Fruit fly (Drosophila melanogaster) whole organism, embryonic: ENCODE results near the gene CG42674.

Source experiments
- BEAF-32 ChIP-seq: fragments of 200-800 bp; sonication (Bioruptor generic); optimal IDR thresholded peaks from 3 replicates; lab custom pipeline; 2017; ENCODE audit warnings: missing biosample characterization, missing genetic modification characterization, mild to moderate bottlenecking, moderate library complexity, missing genetic modification reagents
- C15 ChIP-seq: fragments of 200-800 bp; sonication (Bioruptor generic); IDR thresholded peaks from 3 replicates; pipeline ENCODE4 v1.3.6; 2022; ENCODE audit warnings: missing biosample characterization, missing genetic modification characterization
- CG10147 ChIP-seq: fragments of 200-800 bp; sonication (Bioruptor generic); optimal IDR thresholded peaks from 2 replicates; lab custom pipeline; 2019; ENCODE audit warnings: missing biosample characterization, mild to moderate bottlenecking, missing genetic modification characterization, moderate library complexity
- CG11247 ChIP-seq: fragments of 200-800 bp; sonication (Bioruptor generic); IDR thresholded peaks from 2 replicates; pipeline ENCODE4 v1.3.6; 2022; ENCODE audit warnings: missing biosample characterization, missing genetic modification characterization
- CG12155 ChIP-seq: fragments of 200-800 bp; sonication (Bioruptor generic); optimal IDR thresholded peaks from 3 replicates; lab custom pipeline; 2016; ENCODE audit warnings: missing biosample characterization, missing genetic modification characterization
- CG1233 ChIP-seq: fragments of 200-800 bp; sonication (Bioruptor generic); optimal IDR thresholded peaks from 4 replicates; lab custom pipeline; 2018; ENCODE audit warnings: missing biosample characterization, mild to moderate bottlenecking, missing genetic modification characterization
- CG12769 ChIP-seq: fragments of 200-800 bp; sonication (Bioruptor generic); optimal IDR thresholded peaks from 2 replicates; lab custom pipeline; 2019; ENCODE audit warnings: missing biosample characterization, mild to moderate bottlenecking, missing genetic modification characterization, moderate library complexity
- CG13775 ChIP-seq: fragments of 200-800 bp; sonication (Bioruptor generic); optimal IDR thresholded peaks from 3 replicates; lab custom pipeline; 2017; ENCODE audit warnings: missing biosample characterization, mild to moderate bottlenecking, missing genetic modification characterization
- CG14667 ChIP-seq: fragments of 200-800 bp; sonication (Bioruptor generic); IDR thresholded peaks from 2 replicates; pipeline ENCODE4 v1.3.6; 2022; ENCODE audit warnings: missing biosample characterization, missing genetic modification characterization
- CG14710 ChIP-seq: fragments of 200-800 bp; sonication (Bioruptor generic); optimal IDR thresholded peaks from 3 replicates; lab custom pipeline; 2019; ENCODE audit warnings: missing biosample characterization, mild to moderate bottlenecking, missing genetic modification characterization, moderate library complexity
- CG1647 ChIP-seq: fragments of 200-800 bp; sonication (Bioruptor generic); optimal IDR thresholded peaks from 3 replicates; lab custom pipeline; 2016; ENCODE audit warnings: missing biosample characterization, missing genetic modification characterization
- CG16863 ChIP-seq: fragments of 200-800 bp; sonication (Bioruptor generic); optimal IDR thresholded peaks from 3 replicates; lab custom pipeline; 2016; ENCODE audit warnings: missing biosample characterization, missing genetic modification characterization
- CG17802 ChIP-seq: fragments of 200-800 bp; sonication (Bioruptor generic); optimal IDR thresholded peaks from 2 replicates; lab custom pipeline; 2018; ENCODE audit warnings: missing biosample characterization, mild to moderate bottlenecking, missing genetic modification characterization, moderate library complexity
- CG17912 ChIP-seq: fragments of 200-800 bp; sonication (Bioruptor generic); optimal IDR thresholded peaks from 2 replicates; lab custom pipeline; 2018; ENCODE audit warnings: missing biosample characterization, mild to moderate bottlenecking, missing genetic modification characterization
- CG18764 ChIP-seq: fragments of 200-800 bp; sonication (Bioruptor generic); optimal IDR thresholded peaks from 3 replicates; lab custom pipeline; 2016; ENCODE audit warnings: missing biosample characterization, missing genetic modification characterization
- CG2120 ChIP-seq: fragments of 200-800 bp; sonication (Bioruptor generic); optimal IDR thresholded peaks from 3 replicates; lab custom pipeline; 2016; ENCODE audit warnings: missing biosample characterization, missing genetic modification characterization
- CG30431 ChIP-seq: fragments of 200-800 bp; sonication (Bioruptor generic); optimal IDR thresholded peaks from 2 replicates; lab custom pipeline; 2017; ENCODE audit warnings: missing biosample characterization, missing genetic modification characterization
- CG31388 ChIP-seq: fragments of 200-800 bp; sonication (Bioruptor generic); optimal IDR thresholded peaks from 2 replicates; lab custom pipeline; 2016; ENCODE audit warnings: missing biosample characterization, missing genetic modification characterization
- CG34224 ChIP-seq: fragments of 200-800 bp; sonication (Bioruptor generic); IDR thresholded peaks from 3 replicates; pipeline ENCODE4 v1.3.6; 2022; ENCODE audit warnings: missing biosample characterization, missing genetic modification characterization; ENCODE audit not compliant: partially characterized antibody
- CG4360 ChIP-seq: fragments of 200-800 bp; sonication (Bioruptor generic); IDR thresholded peaks from 2 replicates; pipeline ENCODE4 v1.3.6; 2022; ENCODE audit warnings: missing biosample characterization, missing genetic modification characterization
- CG4424 ChIP-seq: fragments of 200-800 bp; sonication (Bioruptor generic); optimal IDR thresholded peaks from 3 replicates; lab custom pipeline; 2016; ENCODE audit warnings: missing biosample characterization, missing genetic modification characterization
- CG5180 ChIP-seq: fragments of 200-800 bp; sonication (Bioruptor generic); optimal IDR thresholded peaks from 3 replicates; lab custom pipeline; 2017; ENCODE audit warnings: missing biosample characterization, missing genetic modification characterization, mild to moderate bottlenecking, moderate library complexity, missing genetic modification reagents
- CG5245 ChIP-seq: fragments of 200-800 bp; sonication (Bioruptor generic); optimal IDR thresholded peaks from 3 replicates; lab custom pipeline; 2016; ENCODE audit warnings: missing biosample characterization, missing genetic modification characterization
- CG8765 ChIP-seq: fragments of 200-800 bp; sonication (Bioruptor generic); IDR thresholded peaks from 2 replicates; pipeline ENCODE4 v1.3.6; 2022; ENCODE audit warnings: missing biosample characterization, missing genetic modification characterization
- CG9215 ChIP-seq: fragments of 200-800 bp; sonication (Bioruptor generic); IDR thresholded peaks from 2 replicates; pipeline ENCODE4 v1.3.6; 2022; ENCODE audit warnings: missing biosample characterization, missing genetic modification characterization
- CG9876 ChIP-seq: fragments of 200-800 bp; sonication (Bioruptor generic); optimal IDR thresholded peaks from 2 replicates; lab custom pipeline; 2016; ENCODE audit warnings: missing biosample characterization, missing genetic modification characterization
- Fer1 ChIP-seq: fragments of 200-800 bp; sonication (Bioruptor generic); optimal IDR thresholded peaks from 2 replicates; lab custom pipeline; 2017; ENCODE audit warnings: missing biosample characterization, mild to moderate bottlenecking, missing genetic modification characterization
- H15 ChIP-seq: fragments of 200-800 bp; sonication (Bioruptor generic); IDR thresholded peaks from 3 replicates; pipeline ENCODE4 v1.3.6; 2022; ENCODE audit warnings: missing biosample characterization, missing genetic modification characterization
- HLH3B ChIP-seq: fragments of 200-800 bp; sonication (Bioruptor generic); IDR thresholded peaks from 2 replicates; pipeline ENCODE4 v1.3.6; 2022; ENCODE audit warnings: missing biosample characterization, missing genetic modification characterization
- Hand ChIP-seq: fragments of 200-800 bp; sonication (Bioruptor generic); optimal IDR thresholded peaks from 2 replicates; lab custom pipeline; 2017; ENCODE audit warnings: mild to moderate bottlenecking, missing biosample characterization, missing genetic modification reagents, missing genetic modification characterization
- MBD-R2 ChIP-seq: fragments of 200-800 bp; sonication (Bioruptor generic); IDR thresholded peaks from 2 replicates; pipeline ENCODE4 v1.3.6; 2022; ENCODE audit warnings: missing biosample characterization, missing genetic modification characterization
- Myb ChIP-seq: fragments of 200-800 bp; sonication (Bioruptor generic); optimal IDR thresholded peaks from 2 replicates; lab custom pipeline; 2016; ENCODE audit warnings: missing biosample characterization, missing genetic modification characterization
- Xrp1 ChIP-seq: fragments of 200-800 bp; sonication (Bioruptor generic); IDR thresholded peaks from 2 replicates; pipeline ENCODE4 v1.3.6; 2022; ENCODE audit warnings: missing biosample characterization, missing genetic modification characterization
- ab ChIP-seq: fragments of 200-800 bp; sonication (Bioruptor generic); optimal IDR thresholded peaks from 2 replicates; lab custom pipeline; 2016; ENCODE audit warnings: missing biosample characterization, missing genetic modification characterization
- ash1 ChIP-seq: fragments of 200-800 bp; sonication (Bioruptor generic); optimal IDR thresholded peaks from 2 replicates; lab custom pipeline; 2018; ENCODE audit warnings: missing biosample characterization, mild to moderate bottlenecking, missing genetic modification characterization
- bab2 ChIP-seq: fragments of 200-800 bp; sonication (Bioruptor generic); optimal IDR thresholded peaks from 2 replicates; lab custom pipeline; 2016; ENCODE audit warnings: missing biosample characterization, missing genetic modification characterization
- dati ChIP-seq: fragments of 200-800 bp; sonication (Bioruptor generic); IDR thresholded peaks from 2 replicates; pipeline ENCODE4 v1.3.6; 2022; ENCODE audit warnings: missing biosample characterization, missing genetic modification characterization
- dysf ChIP-seq: fragments of 200-800 bp; sonication (Bioruptor generic); IDR thresholded peaks from 3 replicates; pipeline ENCODE4 v1.3.6; 2022; ENCODE audit warnings: missing biosample characterization, missing genetic modification characterization
- fd96Cb ChIP-seq: fragments of 200-800 bp; sonication (Bioruptor generic); optimal IDR thresholded peaks from 2 replicates; lab custom pipeline; 2018; ENCODE audit warnings: missing biosample characterization, mild to moderate bottlenecking, missing genetic modification characterization, moderate library complexity
- insv ChIP-seq, 2 experiments: fragments of 200-800 bp; sonication (Bioruptor generic); optimal IDR thresholded peaks; 3 replicates each; lab custom pipeline; 2016 to 2018; ENCODE audit warnings: missing biosample characterization in 2 of 2, missing genetic modification characterization in 2 of 2
- kah ChIP-seq: fragments of 200-800 bp; sonication (Bioruptor generic); optimal IDR thresholded peaks from 2 replicates; lab custom pipeline; 2018; ENCODE audit warnings: missing biosample characterization, mild to moderate bottlenecking, missing genetic modification characterization
- ken ChIP-seq: fragments of 200-800 bp; sonication (Bioruptor generic); IDR thresholded peaks from 3 replicates; pipeline ENCODE4 v1.3.6; 2022; ENCODE audit warnings: missing biosample characterization, missing genetic modification characterization
- lov ChIP-seq, 2 experiments: fragments of 200-800 bp in 1 of 2; fragments of >200 bp in 1 of 2; sonication (Bioruptor generic) in 1 of 2; IDR thresholded peaks in 1 of 2; optimal IDR thresholded peaks in 1 of 2; 2 replicates in 1 of 2; 3 replicates in 1 of 2; pipeline versions ENCODE4 v1.3.6 to Lab custom; 2017 to 2022; ENCODE audit warnings: missing biosample characterization in 1 of 2, missing genetic modification characterization in 1 of 2
- pum ChIP-seq: fragments of 200-800 bp; sonication (Bioruptor generic); optimal IDR thresholded peaks from 2 replicates; lab custom pipeline; 2016; ENCODE audit warnings: missing biosample characterization, missing genetic modification characterization
- ro ChIP-seq: fragments of 200-800 bp; sonication (Bioruptor generic); IDR thresholded peaks from 2 replicates; pipeline ENCODE4 v1.3.6; 2022; ENCODE audit warnings: missing biosample characterization, missing genetic modification characterization
- row ChIP-seq: fragments of 200-800 bp; sonication (Bioruptor generic); IDR thresholded peaks from 3 replicates; pipeline ENCODE4 v1.3.6; 2022; ENCODE audit warnings: missing biosample characterization, missing genetic modification characterization
- sd ChIP-seq: fragments of 200-800 bp; sonication (Bioruptor generic); optimal IDR thresholded peaks from 3 replicates; lab custom pipeline; 2018; ENCODE audit warnings: missing biosample characterization, mild to moderate bottlenecking, missing genetic modification characterization, moderate library complexity
- sens ChIP-seq: fragments of 200-800 bp; sonication (Bioruptor generic); peaks from one replicate; lab custom pipeline; 2016; ENCODE audit warnings: missing biosample characterization, missing genetic modification characterization
- sob ChIP-seq: fragments of 200-800 bp; sonication (Bioruptor generic); IDR thresholded peaks from 2 replicates; pipeline ENCODE4 v1.3.6; 2022; ENCODE audit warnings: missing biosample characterization, missing genetic modification characterization
- ttk ChIP-seq: fragments of 200-800 bp; sonication (Bioruptor generic); IDR thresholded peaks from 2 replicates; pipeline ENCODE4 v2.1.2; 2022; ENCODE audit warnings: missing biosample characterization, missing genetic modification characterization
- wek ChIP-seq: fragments of 200-800 bp; sonication (Bioruptor generic); optimal IDR thresholded peaks from 3 replicates; lab custom pipeline; 2018; ENCODE audit warnings: missing biosample characterization, mild to moderate bottlenecking, missing genetic modification characterization, moderate library complexity

The CG42674 gene

DNA sequence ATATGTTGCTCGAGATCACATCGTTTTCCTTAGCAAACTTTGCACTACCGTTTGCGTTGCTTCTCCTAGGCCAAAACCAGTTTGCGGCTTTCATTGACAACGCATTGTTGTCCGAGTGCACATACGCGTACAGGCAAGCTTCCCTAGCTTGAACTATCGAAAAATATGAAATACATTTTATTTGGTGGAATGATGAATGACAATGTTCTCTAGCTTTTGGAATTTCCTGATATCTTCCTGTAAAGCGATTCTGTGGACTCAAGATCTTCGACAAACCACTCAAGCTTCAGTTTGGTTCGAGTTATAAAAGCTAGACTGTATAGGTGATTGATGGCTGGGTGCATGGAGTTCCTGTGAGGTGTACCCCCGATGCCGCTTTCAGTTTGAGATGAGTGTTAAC lies 2.2 kb downstream of the CG42674 start (continued):
- TF ChIP-seq bab2 (GFP tag; lab: Kevin White, UChicago) (peak; percentile 41), sob (GFP tag; lab: Robert Waterston, UW) (peak; percentile 57; the same call in 1 of the 2 replicates), CG5245 (GFP tag; lab: Kevin White, UChicago) (peak; percentile 51), Hand (GFP tag; lab: Kevin White, UChicago) (no peak), C15 (no peak), CG2120 (GFP tag; lab: Kevin White, UChicago) (no peak), Xrp1 (peak; percentile 81), CG9876 (GFP tag; lab: Kevin White, UChicago) (no peak), CG14710 (tag; lab: Kevin White, UChicago) (peak; percentile 53), ash1 (GFP tag; lab: Kevin White, UChicago) (no peak), CG14667 (GFP tag; lab: Robert Waterston, UW) (peak; percentile 52; the same call in 1 of the 2 replicates), CG4360 (0 out of 2 replicates have a peak, but pooled peaks have one; percentile 24), CG12769 (tag; lab: Kevin White, UChicago) (peak; percentile 55), row (GFP tag; lab: Robert Waterston, UW) (peak; percentile 74), CG1647 (GFP tag; lab: Kevin White, UChicago) (peak; percentile 37), CG17802 (tag; lab: Kevin White, UChicago) (peak; percentile 52), CG4424 (GFP tag; lab: Kevin White, UChicago) (peak; percentile 66), CG30431 (GFP tag; lab: Kevin White, UChicago) (peak; percentile 43), CG18764 (GFP tag; lab: Kevin White, UChicago) (peak; percentile 34), wek (no peak), CG17912 (GFP tag; lab: Kevin White, UChicago) (no peak), CG31388 (GFP tag; lab: Kevin White, UChicago) (no peak), insv (GFP tag; optimal IDR thresholded peaks at IDR 0.05; lab: Kevin White, UChicago) (no peak), BEAF-32 (GFP tag; lab: Kevin White, UChicago) (no peak), CG13775 (GFP tag; lab: Kevin White, UChicago) (peak; percentile 16), Myb (peak; percentile 20), Fer1 (GFP tag; lab: Kevin White, UChicago) (no peak), HLH3B (GFP tag; lab: Robert Waterston, UW) (peak; percentile 69; the same call in 1 of the 2 replicates), CG12155 (GFP tag; lab: Kevin White, UChicago) (no peak), CG11247 (GFP tag; lab: Robert Waterston, UW) (peak; percentile 52; the same call in 1 of the 2 replicates), CG9215 (GFP tag; lab: Robert Waterston, UW) (no peak), CG10147 (GFP tag; lab: Kevin White, UChicago) (peak; percentile 12), lov (optimal IDR thresholded peaks at IDR 0.05; lab: Kevin White, UChicago) (no peak), lov (GFP tag; IDR thresholded peaks at IDR 0.05; lab: Robert Waterston, UW) (no peak), H15 (GFP tag; lab: Robert Waterston, UW) (peak; percentile 73; the same call in 2 of the 3 replicates), dati (peak; percentile 57; the same call in 1 of the 2 replicates), CG8765 (GFP tag; lab: Robert Waterston, UW) (no peak), CG1233 (GFP tag; lab: Kevin White, UChicago) (peak; percentile 52), ttk (peak; percentile 55; the same call in 1 of the 2 replicates), dysf (peak; percentile 75), sd (tag; lab: Kevin White, UChicago) (peak; percentile 11), ab (no peak), ro (GFP tag; lab: Robert Waterston, UW) (no peak), pum (GFP tag; lab: Kevin White, UChicago) (peak; percentile 61), CG16863 (GFP tag; lab: Kevin White, UChicago) (peak; percentile 53), sens (GFP tag; lab: Kevin White, UChicago) (peak; percentile 90), fd96Cb (peak; percentile 69), CG5180 (GFP tag; lab: Kevin White, UChicago) (peak; percentile 53), ken (GFP tag; lab: Robert Waterston, UW) (peak; percentile 74), CG34224 (no peak), MBD-R2 (0 out of 2 replicates have a peak, but pooled peaks have one; percentile 14), kah (no peak)
